Fruit fly (Drosophila melanogaster) whole organism, embryonic: ENCODE measurements around the gene Schip1.

Source experiments
- Aef1 ChIP-seq: fragments of 200-800 bp; sonication (Bioruptor generic); IDR thresholded peaks from 3 replicates; pipeline ENCODE4 v1.3.6; 2022; ENCODE audit warnings: missing biosample characterization, missing genetic modification characterization
- B-H2 ChIP-seq: fragments of 200-800 bp; sonication (Bioruptor generic); optimal IDR thresholded peaks from 2 replicates; lab custom pipeline; 2018; ENCODE audit warnings: missing biosample characterization, mild to moderate bottlenecking, missing genetic modification characterization
- Blimp-1 ChIP-seq: fragments of 200-800 bp; sonication (Bioruptor generic); optimal IDR thresholded peaks from 3 replicates; lab custom pipeline; 2018; ENCODE audit warnings: missing biosample characterization, missing genetic modification characterization, mild to moderate bottlenecking, moderate library complexity, missing genetic modification reagents
- CG11085 ChIP-seq: fragments of 200-800 bp; sonication (Bioruptor generic); IDR thresholded peaks from 2 replicates; pipeline ENCODE4 v1.3.6; 2022; ENCODE audit warnings: missing biosample characterization, missing genetic modification characterization
- CG11093 ChIP-seq: fragments of 200-800 bp; sonication (Bioruptor generic); IDR thresholded peaks from 3 replicates; pipeline ENCODE4 v1.3.6; 2022; ENCODE audit warnings: missing biosample characterization, missing genetic modification characterization
- CG11247 ChIP-seq: fragments of 200-800 bp; sonication (Bioruptor generic); IDR thresholded peaks from 2 replicates; pipeline ENCODE4 v1.3.6; 2022; ENCODE audit warnings: missing biosample characterization, missing genetic modification characterization
- CG11560 ChIP-seq: fragments of 200-800 bp; sonication (Bioruptor generic); IDR thresholded peaks from 3 replicates; pipeline ENCODE4 v1.3.6; 2022; ENCODE audit warnings: missing biosample characterization, missing genetic modification characterization
- CG11695 ChIP-seq: fragments of 200-800 bp; sonication (Bioruptor generic); IDR thresholded peaks from 3 replicates; pipeline ENCODE4 v1.3.6; 2022; ENCODE audit warnings: missing biosample characterization, missing genetic modification characterization
- CG12071 ChIP-seq: fragments of 200-800 bp; sonication (Bioruptor generic); optimal IDR thresholded peaks from 3 replicates; lab custom pipeline; 2018; ENCODE audit warnings: missing biosample characterization, mild to moderate bottlenecking, missing genetic modification characterization
- CG12104 ChIP-seq: fragments of 200-800 bp; sonication (Bioruptor generic); optimal IDR thresholded peaks from 3 replicates; lab custom pipeline; 2016; ENCODE audit warnings: missing biosample characterization, missing genetic modification characterization
- CG12155 ChIP-seq: fragments of 200-800 bp; sonication (Bioruptor generic); optimal IDR thresholded peaks from 3 replicates; lab custom pipeline; 2016; ENCODE audit warnings: missing biosample characterization, missing genetic modification characterization
- CG13775 ChIP-seq: fragments of 200-800 bp; sonication (Bioruptor generic); optimal IDR thresholded peaks from 3 replicates; lab custom pipeline; 2017; ENCODE audit warnings: missing biosample characterization, mild to moderate bottlenecking, missing genetic modification characterization
- CG16863 ChIP-seq: fragments of 200-800 bp; sonication (Bioruptor generic); optimal IDR thresholded peaks from 3 replicates; lab custom pipeline; 2016; ENCODE audit warnings: missing biosample characterization, missing genetic modification characterization
- CG17612 ChIP-seq: fragments of 200-800 bp; sonication (Bioruptor generic); IDR thresholded peaks from 2 replicates; pipeline ENCODE4 v1.3.6; 2022; ENCODE audit warnings: missing biosample characterization, missing genetic modification characterization
- CG17829 ChIP-seq: fragments of 200-800 bp; optimal IDR thresholded peaks from 2 replicates; lab custom pipeline; 2019; ENCODE audit warnings: missing biosample characterization, mild to moderate bottlenecking, missing genetic modification characterization, moderate library complexity
- CG18262 ChIP-seq: fragments of 200-800 bp; optimal IDR thresholded peaks from 3 replicates; lab custom pipeline; 2019; ENCODE audit warnings: missing biosample characterization, mild to moderate bottlenecking, missing genetic modification characterization, moderate library complexity
- CG1832 ChIP-seq: fragments of 200-800 bp; sonication (Bioruptor generic); optimal IDR thresholded peaks from 2 replicates; lab custom pipeline; 2017; ENCODE audit warnings: missing biosample characterization, mild to moderate bottlenecking, missing genetic modification characterization, inconsistent platforms
- CG31388 ChIP-seq: fragments of 200-800 bp; sonication (Bioruptor generic); optimal IDR thresholded peaks from 2 replicates; lab custom pipeline; 2016; ENCODE audit warnings: missing biosample characterization, missing genetic modification characterization
- CG32532 ChIP-seq: fragments of 200-800 bp; sonication (Bioruptor generic); IDR thresholded peaks from 2 replicates; pipeline ENCODE4 v1.3.6; 2022; ENCODE audit warnings: missing biosample characterization, missing genetic modification characterization
- CG34376 ChIP-seq: fragments of 200-800 bp; sonication (Bioruptor generic); optimal IDR thresholded peaks from 2 replicates; lab custom pipeline; 2018; ENCODE audit warnings: missing biosample characterization, mild to moderate bottlenecking, missing genetic modification characterization
- CG6272 ChIP-seq: fragments of 200-800 bp; sonication (Bioruptor generic); IDR thresholded peaks from 2 replicates; pipeline ENCODE4 v1.3.6; 2022; ENCODE audit warnings: missing biosample characterization, missing genetic modification characterization
- CkIIα-i1 ChIP-seq: fragments of 200-800 bp; sonication (Bioruptor generic); IDR thresholded peaks from 2 replicates; pipeline ENCODE4 v1.3.6; 2022; ENCODE audit warnings: missing biosample characterization, missing genetic modification characterization
- D19A ChIP-seq: fragments of 200-800 bp; optimal IDR thresholded peaks from 3 replicates; lab custom pipeline; 2019; ENCODE audit warnings: missing biosample characterization, mild to moderate bottlenecking, missing genetic modification characterization, moderate library complexity
- Gug ChIP-seq: fragments of 200-800 bp; sonication (Bioruptor generic); IDR thresholded peaks from 4 replicates; pipeline ENCODE4 v1.3.6; 2022; ENCODE audit warnings: missing biosample characterization, missing genetic modification characterization
- HLH3B ChIP-seq: fragments of 200-800 bp; sonication (Bioruptor generic); IDR thresholded peaks from 2 replicates; pipeline ENCODE4 v1.3.6; 2022; ENCODE audit warnings: missing biosample characterization, missing genetic modification characterization
- Hr3 ChIP-seq: fragments of 200-800 bp; sonication (Bioruptor generic); optimal IDR thresholded peaks from 3 replicates; lab custom pipeline; 2016; ENCODE audit warnings: missing biosample characterization, missing genetic modification characterization
- Hr51 ChIP-seq, 2 experiments: fragments of 200-800 bp; sonication (Bioruptor generic); optimal IDR thresholded peaks; 2 replicates in 1 of 2; 3 replicates in 1 of 2; lab custom pipeline; 2016 to 2018; ENCODE audit warnings: missing biosample characterization in 2 of 2, missing genetic modification characterization in 2 of 2, mild to moderate bottlenecking in 1 of 2, moderate library complexity in 1 of 2
- Mes4 ChIP-seq: fragments of 200-800 bp; sonication (Bioruptor generic); optimal IDR thresholded peaks from 2 replicates; lab custom pipeline; 2016; ENCODE audit warnings: missing biosample characterization, missing genetic modification characterization
- Myb ChIP-seq: fragments of 200-800 bp; sonication (Bioruptor generic); optimal IDR thresholded peaks from 2 replicates; lab custom pipeline; 2016; ENCODE audit warnings: missing biosample characterization, missing genetic modification characterization
- Opbp ChIP-seq: fragments of 200-800 bp; sonication (Bioruptor generic); IDR thresholded peaks from 3 replicates; pipeline ENCODE4 v1.3.6; 2022; ENCODE audit warnings: missing biosample characterization, missing genetic modification characterization; ENCODE audit not compliant: partially characterized antibody
- PHDP ChIP-seq: fragments of 200-800 bp; sonication (Bioruptor generic); optimal IDR thresholded peaks from 3 replicates; lab custom pipeline; 2018; ENCODE audit warnings: missing biosample characterization, mild to moderate bottlenecking, missing genetic modification characterization, moderate library complexity
- Stat92E ChIP-seq, 3 experiments: fragments of >200 bp in 2 of 3; fragments of 200-800 bp in 1 of 3; sonication (Bioruptor generic) in 1 of 3; optimal IDR thresholded peaks; 2 replicates each; lab custom pipeline; 2017 to 2019; ENCODE audit warnings: missing biosample characterization in 3 of 3, missing genetic modification characterization in 3 of 3, mild to moderate bottlenecking in 1 of 3, moderate library complexity in 1 of 3
- amos ChIP-seq: fragments of 200-800 bp; sonication (Bioruptor generic); IDR thresholded peaks from 2 replicates; pipeline ENCODE4 v1.3.6; 2022; ENCODE audit warnings: missing biosample characterization, missing genetic modification characterization; ENCODE audit not compliant: partially characterized antibody
- ato ChIP-seq: fragments of 200-800 bp; sonication (Bioruptor generic); IDR thresholded peaks from 2 replicates; pipeline ENCODE4 v1.3.6; 2022; ENCODE audit warnings: missing biosample characterization, missing genetic modification characterization; ENCODE audit not compliant: partially characterized antibody
- bab2 ChIP-seq: fragments of 200-800 bp; sonication (Bioruptor generic); optimal IDR thresholded peaks from 2 replicates; lab custom pipeline; 2016; ENCODE audit warnings: missing biosample characterization, missing genetic modification characterization
- chinmo ChIP-seq: fragments of 200-800 bp; sonication (Bioruptor generic); IDR thresholded peaks from 4 replicates; pipeline ENCODE4 v1.3.6; 2022; ENCODE audit warnings: missing biosample characterization, missing genetic modification characterization; ENCODE audit not compliant: partially characterized antibody
- ci ChIP-seq: fragments of 200-800 bp; sonication (Bioruptor generic); IDR thresholded peaks from 3 replicates; pipeline ENCODE4 v1.3.6; 2022; ENCODE audit warnings: missing biosample characterization, missing genetic modification characterization
- da ChIP-seq: fragments of 200-800 bp; sonication (Bioruptor generic); optimal IDR thresholded peaks from 2 replicates; lab custom pipeline; 2016; ENCODE audit warnings: missing biosample characterization, missing genetic modification characterization
- fd3F ChIP-seq: fragments of 200-800 bp; sonication (Bioruptor generic); optimal IDR thresholded peaks from 2 replicates; lab custom pipeline; 2018; ENCODE audit warnings: missing biosample characterization, mild to moderate bottlenecking, missing genetic modification characterization, moderate library complexity
- jing ChIP-seq: fragments of 200-800 bp; sonication (Bioruptor generic); optimal IDR thresholded peaks from 2 replicates; lab custom pipeline; 2018; ENCODE audit warnings: missing biosample characterization, mild to moderate bottlenecking, missing genetic modification characterization
- kah ChIP-seq: fragments of 200-800 bp; sonication (Bioruptor generic); optimal IDR thresholded peaks from 2 replicates; lab custom pipeline; 2018; ENCODE audit warnings: missing biosample characterization, mild to moderate bottlenecking, missing genetic modification characterization
- lola ChIP-seq, 3 experiments: fragments of >200 bp in 2 of 3; fragments of 200-800 bp in 1 of 3; sonication (Bioruptor generic) in 1 of 3; optimal IDR thresholded peaks; 2 replicates each; lab custom pipeline; 2017 to 2019; ENCODE audit warnings: missing biosample characterization in 3 of 3, missing genetic modification characterization in 3 of 3, mild to moderate bottlenecking in 1 of 3, moderate library complexity in 1 of 3
- oc ChIP-seq: fragments of 200-800 bp; sonication (Bioruptor generic); optimal IDR thresholded peaks from 2 replicates; lab custom pipeline; 2018; ENCODE audit warnings: missing biosample characterization, mild to moderate bottlenecking, missing genetic modification characterization, moderate library complexity
- pros ChIP-seq: fragments of 200-800 bp; sonication (Bioruptor generic); optimal IDR thresholded peaks from 3 replicates; lab custom pipeline; 2019; ENCODE audit warnings: missing biosample characterization, mild to moderate bottlenecking, missing genetic modification characterization, moderate library complexity
- ro ChIP-seq: fragments of 200-800 bp; sonication (Bioruptor generic); IDR thresholded peaks from 2 replicates; pipeline ENCODE4 v1.3.6; 2022; ENCODE audit warnings: missing biosample characterization, missing genetic modification characterization
- sd ChIP-seq: fragments of 200-800 bp; sonication (Bioruptor generic); optimal IDR thresholded peaks from 3 replicates; lab custom pipeline; 2018; ENCODE audit warnings: missing biosample characterization, mild to moderate bottlenecking, missing genetic modification characterization, moderate library complexity
- sens-2 ChIP-seq: fragments of 200-800 bp; sonication (Bioruptor generic); IDR thresholded peaks from 2 replicates; pipeline ENCODE4 v1.3.6; 2022; ENCODE audit warnings: missing biosample characterization, missing genetic modification characterization
- slp2 ChIP-seq: fragments of 200-800 bp; sonication (Bioruptor generic); optimal IDR thresholded peaks from 2 replicates; lab custom pipeline; 2016; ENCODE audit warnings: missing biosample characterization, missing genetic modification characterization
- sqz ChIP-seq: fragments of 200-800 bp; sonication (Bioruptor generic); optimal IDR thresholded peaks from 3 replicates; lab custom pipeline; 2018; ENCODE audit warnings: missing biosample characterization, mild to moderate bottlenecking, missing genetic modification characterization
- trh ChIP-seq: fragments of 200-800 bp; sonication (Bioruptor generic); optimal IDR thresholded peaks from 2 replicates; lab custom pipeline; 2016; ENCODE audit warnings: missing biosample characterization, missing genetic modification characterization
- vfl ChIP-seq: fragments of 200-800 bp; sonication (Bioruptor generic); optimal IDR thresholded peaks from 2 replicates; lab custom pipeline; 2016; ENCODE audit warnings: missing biosample characterization, missing genetic modification characterization

The Schip1 gene

dm6 chr2L:10342471-10342870 lies 11.6 kb upstream of the Schip1 start, which contains the start of gene Sps2 (continued):
- TF ChIP-seq PHDP (no peak), CG1832 (GFP tag; lab: Kevin White, UChicago) (no peak), sqz (GFP tag; lab: Kevin White, UChicago) (no peak), CG11247 (GFP tag; lab: Robert Waterston, UW) (no peak), CG12071 (GFP tag; lab: Kevin White, UChicago) (no peak), Hr51 (GFP tag; optimal IDR thresholded peaks at IDR 0.05; lab: Kevin White, UChicago) (no peak), kah (GFP tag; lab: Kevin White, UChicago) (no peak), Opbp (GFP tag; lab: Robert Waterston, UW) (peak; percentile 83), trh (no peak), oc (tag; lab: Kevin White, UChicago) (no peak), da (GFP tag; lab: Kevin White, UChicago) (no peak), CG11560 (tag; lab: Robert Waterston, UW) (no peak), CG12104 (GFP tag; lab: Kevin White, UChicago) (no peak), CG11093 (no peak), CG11695 (GFP tag; lab: Robert Waterston, UW) (no peak), ci (GFP tag; lab: Robert Waterston, UW) (no peak), ato (GFP tag; lab: Robert Waterston, UW) (peak; percentile 51; the same call in 1 of the 2 replicates), ro (GFP tag; lab: Robert Waterston, UW) (no peak), jing (GFP tag; lab: Kevin White, UChicago) (no peak), CG31388 (no peak), Hr3 (GFP tag; lab: Kevin White, UChicago) (no peak), fd3F (no peak), CG13775 (no peak), Blimp-1 (GFP tag; lab: Kevin White, UChicago) (no peak), chinmo (GFP tag; lab: Robert Waterston, UW) (no peak), bab2 (GFP tag; lab: Kevin White, UChicago) (no peak), D19A (tag; lab: Kevin White, UChicago) (peak; percentile 16), pros (no peak), Gug (GFP tag; lab: Robert Waterston, UW) (no peak), CG12155 (GFP tag; lab: Kevin White, UChicago) (no peak), CG34376 (GFP tag; lab: Kevin White, UChicago) (peak; percentile 52), sd (tag; lab: Kevin White, UChicago) (no peak), Stat92E (GFP tag; optimal IDR thresholded peaks at IDR 0.05; lab: Kevin White, UChicago) (peak in 1 of 3 experiments; percentile 39), CG18262 (no peak), Myb (GFP tag; lab: Kevin White, UChicago) (no peak), CG6272 (GFP tag; lab: Robert Waterston, UW) (no peak), CG32532 (peak; percentile 37; the same call in 1 of the 2 replicates), amos (GFP tag; lab: Robert Waterston, UW) (peak; percentile 80; the same call in 1 of the 2 replicates), CG16863 (GFP tag; lab: Kevin White, UChicago) (no peak), CG17829 (tag; lab: Kevin White, UChicago) (peak; percentile 42), vfl (GFP tag; lab: Kevin White, UChicago) (no peak), CkIIα-i1 (GFP tag; lab: Robert Waterston, UW) (no peak), Aef1 (GFP tag; lab: Robert Waterston, UW) (no peak), sens-2 (GFP tag; lab: Robert Waterston, UW) (no peak), HLH3B (no peak), slp2 (GFP tag; lab: Kevin White, UChicago) (no peak), CG17612 (no peak), CG11085 (no peak), lola (GFP tag; optimal IDR thresholded peaks at IDR 0.05; lab: Kevin White, UChicago) (no peak), B-H2 (no peak), Mes4 (GFP tag; lab: Kevin White, UChicago) (no peak)
